Worm (Caenorhabditis elegans) whole organism, early embryonic: ENCODE measurements around the gene Y54G2A.13.
"Not testable (repeated sequence)": the region's sequence is repeated elsewhere in the genome, so short reads cannot be mapped to it uniquely, and the experiment has no call there.

ENCODE experiments used
- B0310.2 ChIP-seq: sonication (generic microtip); optimal IDR thresholded peaks from 2 replicates; lab custom pipeline; 2016; ENCODE audit warnings: mild to moderate bottlenecking, missing genetic modification characterization, missing compliant biosample characterization
- F13C5.2 ChIP-seq: sonication (generic microtip); optimal IDR thresholded peaks from 2 replicates; lab custom pipeline; 2017; ENCODE audit warnings: mild to moderate bottlenecking, missing genetic modification characterization, inconsistent platforms, missing compliant biosample characterization
- aly-1 ChIP-seq: sonication (generic microtip); optimal IDR thresholded peaks from 2 replicates; lab custom pipeline; 2016; ENCODE audit warnings: missing genetic modification characterization, missing compliant biosample characterization
- ama-1 ChIP-seq: fragments of 150-350 bp; optimal IDR thresholded peaks from 2 replicates; lab custom pipeline; 2014
- ceh-13 ChIP-seq: fragments of 200-800 bp; sonication (Bioruptor generic); optimal IDR thresholded peaks from 2 replicates; lab custom pipeline; 2018; ENCODE audit warnings: mild to moderate bottlenecking, missing genetic modification characterization, missing compliant biosample characterization
- ceh-36 ChIP-seq: sonication (generic microtip); optimal IDR thresholded peaks from 2 replicates; lab custom pipeline; 2016; ENCODE audit warnings: missing genetic modification characterization, inconsistent platforms, missing compliant biosample characterization
- ets-7 ChIP-seq: sonication (generic microtip); optimal IDR thresholded peaks from 2 replicates; lab custom pipeline; 2016; ENCODE audit warnings: missing genotype, missing genetic modification characterization, missing compliant biosample characterization
- flt-1 ChIP-seq: fragments of 200-800 bp; sonication (Bioruptor generic); IDR thresholded peaks from 2 replicates; pipeline ENCODE4 v1.3.6; 2022; ENCODE audit warnings: missing genetic modification characterization, missing compliant biosample characterization
- hmbx-1 ChIP-seq: sonication (generic microtip); optimal IDR thresholded peaks from 2 replicates; lab custom pipeline; 2016; ENCODE audit warnings: mild to moderate bottlenecking, missing genetic modification characterization, missing compliant biosample characterization
- hmg-4 ChIP-seq: fragments of 200-800 bp; sonication (Bioruptor generic); optimal IDR thresholded peaks from 2 replicates; lab custom pipeline; 2018; ENCODE audit warnings: mild to moderate bottlenecking, missing genetic modification characterization, missing compliant biosample characterization
- hnd-1 ChIP-seq: sonication (generic microtip); optimal IDR thresholded peaks from 2 replicates; lab custom pipeline; 2016; ENCODE audit warnings: missing genetic modification characterization, missing compliant biosample characterization
- pes-1 ChIP-seq: fragments of 200-800 bp; sonication (Bioruptor generic); IDR thresholded peaks from 2 replicates; pipeline ENCODE4 v1.3.6; 2022; ENCODE audit warnings: missing genetic modification reagents, missing genetic modification characterization, missing compliant biosample characterization
- scrt-1 ChIP-seq: fragments of 200-800 bp; sonication (Bioruptor generic); IDR thresholded peaks from 2 replicates; pipeline ENCODE4 v1.3.6; 2022; ENCODE audit warnings: missing genetic modification characterization, missing compliant biosample characterization
- sea-1 ChIP-seq: fragments of 200-800 bp; sonication (Bioruptor generic); conservative IDR thresholded peaks from 2 replicates; pipeline ENCODE4 v1.3.6; 2022; ENCODE audit warnings: missing genetic modification characterization, missing compliant biosample characterization
- tbx-11 ChIP-seq: fragments of 200-800 bp; sonication (Bioruptor generic); IDR thresholded peaks from 2 replicates; pipeline ENCODE4 v1.3.6; 2022; ENCODE audit warnings: missing genetic modification characterization, missing compliant biosample characterization
- tbx-37 ChIP-seq: fragments of 200-800 bp; sonication (Bioruptor generic); conservative IDR thresholded peaks from 2 replicates; pipeline ENCODE4 v1.3.6; 2022; ENCODE audit warnings: missing genetic modification reagents, missing genetic modification characterization, missing compliant biosample characterization
- tra-4 ChIP-seq: sonication (generic microtip); optimal IDR thresholded peaks from 2 replicates; lab custom pipeline; 2017; ENCODE audit warnings: missing genetic modification characterization, missing compliant biosample characterization

Gene Y54G2A.13

ce11 chrIV:2777841-2778240 lies 41.7 kb downstream of the Y54G2A.13 start, which contains the start of gene Y54G2A.72:
Gene Y54G2A.72, plus strand, starts transcription at chrIV:2778141.
- not testable (repeated sequence) for TF ChIP-seq pes-1 (GFP tag; lab: Robert Waterston, UW); ets-7; sea-1 (GFP tag; lab: Robert Waterston, UW)

ce11 chrIV:2776733-2777132 lies 42.8 kb downstream of the Y54G2A.13 start:
- TF ChIP-seq F13C5.2 (no peak), hmg-4 (GFP tag; lab: Kevin White, UChicago) (no peak), tra-4 (tag; lab: Kevin White, UChicago) (no peak), tbx-37 (GFP tag; lab: Robert Waterston, UW) (no peak), ceh-13 (no peak)

ce11 chrIV:2775992-2776630 lies 43.4 kb downstream of the Y54G2A.13 start:
- no peak for TF ChIP-seq tbx-37 (GFP tag; lab: Robert Waterston, UW)
- TF ChIP-seq hnd-1 = no peak
- no peak for TF ChIP-seq tbx-11
- TF ChIP-seq sea-1 (GFP tag; lab: Robert Waterston, UW) = no peak
- no peak for TF ChIP-seq flt-1
- no peak for TF ChIP-seq B0310.2 (tag; lab: Kevin White, UChicago)
- no peak for TF ChIP-seq ets-7
- no peak for TF ChIP-seq hmbx-1 (tag; lab: Kevin White, UChicago)
- TF ChIP-seq ceh-36 (tag; lab: Kevin White, UChicago) = no peak
- TF ChIP-seq aly-1 = no peak
- no peak for TF ChIP-seq scrt-1 (GFP tag; lab: Robert Waterston, UW)
- TF ChIP-seq F13C5.2 = no peak
- no peak for TF ChIP-seq tra-4 (tag; lab: Kevin White, UChicago)
- no peak for TF ChIP-seq hmg-4 (GFP tag; lab: Kevin White, UChicago)
- no peak for TF ChIP-seq pes-1 (GFP tag; lab: Robert Waterston, UW)
- no peak for TF ChIP-seq ceh-13
- no peak for TF ChIP-seq ama-1

ce11 chrIV:2774500-2774899 lies 45.0 kb downstream of the Y54G2A.13 start:
- no peak for TF ChIP-seq flt-1
- TF ChIP-seq scrt-1 (GFP tag; lab: Robert Waterston, UW) = no peak
- no peak for TF ChIP-seq tbx-11
- TF ChIP-seq aly-1 = no peak
- TF ChIP-seq hmbx-1 (tag; lab: Kevin White, UChicago) = no peak
- TF ChIP-seq hmg-4 (GFP tag; lab: Kevin White, UChicago) = no peak
- no peak for TF ChIP-seq tbx-37 (GFP tag; lab: Robert Waterston, UW)
- TF ChIP-seq F13C5.2 = no peak
- no peak for TF ChIP-seq ets-7

ce11 chrIV:2773382-2773979 lies 46.1 kb downstream of the Y54G2A.13 start:
- TF ChIP-seq hmbx-1 (tag; lab: Kevin White, UChicago) (no peak), B0310.2 (tag; lab: Kevin White, UChicago) (no peak), ceh-13 (no peak), sea-1 (GFP tag; lab: Robert Waterston, UW) (no peak), aly-1 (no peak), pes-1 (GFP tag; lab: Robert Waterston, UW) (no peak), ceh-36 (tag; lab: Kevin White, UChicago) (no peak), scrt-1 (GFP tag; lab: Robert Waterston, UW) (no peak), F13C5.2 (no peak), ama-1 (no peak), hmg-4 (GFP tag; lab: Kevin White, UChicago) (no peak), tbx-11 (no peak)

- TF ChIP-seq ceh-13 = no peak
- TF ChIP-seq pes-1 (GFP tag; lab: Robert Waterston, UW) = no peak
- TF ChIP-seq tra-4 (tag; lab: Kevin White, UChicago) = no peak
- TF ChIP-seq F13C5.2 = no peak
- no peak for TF ChIP-seq scrt-1 (GFP tag; lab: Robert Waterston, UW)
- TF ChIP-seq B0310.2 (tag; lab: Kevin White, UChicago) = no peak
- no peak for TF ChIP-seq ceh-36 (tag; lab: Kevin White, UChicago)
These were observed 47.2 kb downstream of the Y54G2A.13 start for ce11 chrIV:2772209-2772851.

ce11 chrIV:2771692-2772091 lies 47.8 kb downstream of the Y54G2A.13 start, which contains the start of gene Y54G2A.11:
Gene Y54G2A.11, minus strand, starts transcription at chrIV:2771792.
- TF ChIP-seq sea-1 (GFP tag; lab: Robert Waterston, UW) (no peak), ceh-13 (no peak), B0310.2 (tag; lab: Kevin White, UChicago) (no peak), tra-4 (tag; lab: Kevin White, UChicago) (no peak), aly-1 (no peak), tbx-11 (no peak)

- TF ChIP-seq scrt-1 (GFP tag; lab: Robert Waterston, UW) (no peak), ceh-13 (no peak), F13C5.2 (no peak), hmbx-1 (tag; lab: Kevin White, UChicago) (no peak), B0310.2 (tag; lab: Kevin White, UChicago) (no peak), ama-1 (no peak), aly-1 (no peak), hnd-1 (no peak), hmg-4 (GFP tag; lab: Kevin White, UChicago) (no peak), ets-7 (no peak), pes-1 (GFP tag; lab: Robert Waterston, UW) (no peak), tra-4 (tag; lab: Kevin White, UChicago) (no peak), tbx-37 (GFP tag; lab: Robert Waterston, UW) (no peak), tbx-11 (no peak), flt-1 (no peak), ceh-36 (tag; lab: Kevin White, UChicago) (no peak)
These were observed 48.7 kb downstream of the Y54G2A.13 start for ce11 chrIV:2770835-2771234.
